Fruit fly (Drosophila melanogaster): ENCODE results near the gene CG7730.

The CG7730 gene

dm6 chr3L:17009715-17010491 lies 17.4 kb upstream of the CG7730 start (continued):
- TF ChIP-seq unpg (GFP tag; optimal IDR thresholded peaks at IDR 0.05) (peak; percentile 25), CG6254 (GFP tag; optimal IDR thresholded peaks at IDR 0.05) (no peak), CG4360 (GFP tag; IDR thresholded peaks at IDR 0.05) (peak; percentile 68), CG7357 (GFP tag; IDR thresholded peaks at IDR 0.05) (no peak), nerfin-2 (GFP tag; IDR thresholded peaks at IDR 0.05; ENCODE audit: partially characterized antibody) (no peak), CG10565 (GFP tag; optimal IDR thresholded peaks at IDR 0.05) (no peak), CG2678 (tag; optimal IDR thresholded peaks at IDR 0.05) (peak; percentile 39), CG10321 (GFP tag; IDR thresholded peaks at IDR 0.05) (peak; percentile 85), CG6175 (GFP tag; IDR thresholded peaks at IDR 0.05) (peak; percentile 92), C15 (GFP tag; IDR thresholded peaks at IDR 0.05) (no peak), usp (GFP tag; optimal IDR thresholded peaks at IDR 0.05) (no peak), CG1024 (GFP tag; IDR thresholded peaks at IDR 0.05) (no peak), slou (GFP tag; optimal IDR thresholded peaks at IDR 0.05) (no peak), CG10959 (GFP tag; IDR thresholded peaks at IDR 0.05) (no peak), NC2α (GFP tag; optimal IDR thresholded peaks at IDR 0.05) (no peak), CG42726 (GFP tag; IDR thresholded peaks at IDR 0.05; ENCODE audit: partially characterized antibody) (peak; percentile 67; the same call in 1 of the 2 replicates), zfh2 (GFP tag; optimal IDR thresholded peaks at IDR 0.05) (peak; percentile 31), gsb-n (tag; optimal IDR thresholded peaks at IDR 0.05) (no peak), NK7.1 (GFP tag; optimal IDR thresholded peaks at IDR 0.05) (no peak), CG34376 (GFP tag; optimal IDR thresholded peaks at IDR 0.05) (peak; percentile 95), croc (GFP tag; conservative IDR thresholded peaks at IDR 0.05) (no peak), Max (GFP tag; optimal IDR thresholded peaks at IDR 0.05) (peak; percentile 41), CG2889 (GFP tag; IDR thresholded peaks at IDR 0.05) (no peak), CG18619 (GFP tag; optimal IDR thresholded peaks at IDR 0.05) (no peak), h (optimal IDR thresholded peaks at IDR 0.05) (no peak), Dref (GFP tag; IDR thresholded peaks at IDR 0.05) (0 out of 2 replicates have a peak, but pooled peaks have one; percentile 24), slp2 (GFP tag; optimal IDR thresholded peaks at IDR 0.05) (no peak), al (GFP tag; IDR thresholded peaks at IDR 0.05) (peak; percentile 24; the same call in 1 of the 2 replicates), E2f2 (GFP tag; IDR thresholded peaks at IDR 0.05) (no peak; the same call in 1 of the 2 replicates), CoRest (tag; optimal IDR thresholded peaks at IDR 0.05) (peak; percentile 0), GATAe (GFP tag; conservative IDR thresholded peaks at IDR 0.05) (peak; percentile 89), psq (GFP tag; optimal IDR thresholded peaks at IDR 0.05) (no peak), pan (optimal IDR thresholded peaks at IDR 0.05) (no peak), pan (GFP tag; optimal IDR thresholded peaks at IDR 0.05 in 1 of 2, IDR thresholded peaks at IDR 0.05 in 1 of 2) (peak in 1 of 2 experiments; percentile 25), CG10274 (GFP tag; optimal IDR thresholded peaks at IDR 0.05) (no peak), CG34422 (GFP tag; IDR thresholded peaks at IDR 0.05) (peak; percentile 71; the same call in 1 of the 3 replicates), CG31388 (GFP tag; optimal IDR thresholded peaks at IDR 0.05) (no peak), MESR4 (GFP tag; optimal IDR thresholded peaks at IDR 0.05) (no peak), CG16813 (GFP tag; IDR thresholded peaks at IDR 0.05; ENCODE audit: partially characterized antibody) (no peak), klu (GFP tag; IDR thresholded peaks at IDR 0.05) (peak; percentile 58; the same call in 1 of the 2 replicates), sna (GFP tag; IDR thresholded peaks at IDR 0.05; ENCODE audit: partially characterized antibody) (peak; percentile 38; the same call in 1 of the 2 replicates), Opbp (GFP tag; IDR thresholded peaks at IDR 0.05; ENCODE audit: partially characterized antibody) (peak; percentile 66), ap (GFP tag; IDR thresholded peaks at IDR 0.05) (no peak), nau (GFP tag; optimal IDR thresholded peaks at IDR 0.05) (peak; percentile 14), CG4404 (GFP tag; IDR thresholded peaks at IDR 0.05) (no peak), Fer1 (GFP tag; optimal IDR thresholded peaks at IDR 0.05) (peak; percentile 67), CG7987 (GFP tag; optimal IDR thresholded peaks at IDR 0.05) (peak; percentile 82), CG3995 (GFP tag; optimal IDR thresholded peaks at IDR 0.05) (peak; percentile 48), wek (GFP tag; optimal IDR thresholded peaks at IDR 0.05) (peak; percentile 14), cg (GFP tag; optimal IDR thresholded peaks at IDR 0.05) (peak; percentile 60)
